Worm (Caenorhabditis elegans): ENCODE data around the gene col-91.

DNA sequence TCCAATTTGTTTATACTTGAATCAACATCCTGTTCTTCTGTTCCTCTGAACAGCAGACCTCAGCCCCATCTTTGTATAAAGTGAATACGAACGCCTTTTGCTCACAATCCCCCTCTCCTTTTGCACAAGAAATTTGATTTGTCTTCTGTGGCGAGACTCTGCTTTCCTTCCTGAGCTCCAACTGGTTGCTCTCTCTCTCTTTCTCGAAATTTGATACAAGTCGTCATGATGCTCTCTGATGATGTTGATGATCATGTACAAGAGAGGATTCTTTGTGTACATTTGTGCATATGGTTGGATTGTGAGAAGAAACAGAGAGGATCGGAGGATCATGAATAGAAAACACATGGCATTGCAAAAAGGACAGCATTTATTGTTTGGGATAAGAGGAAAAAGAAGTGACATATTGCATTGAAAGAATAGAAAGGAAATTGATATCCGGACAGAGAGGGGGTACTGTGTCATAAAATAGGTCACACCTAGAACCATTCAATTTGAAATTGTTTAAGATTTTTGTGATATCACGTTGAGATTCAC is 37.5 kb upstream of the col-91 start:
- TF ChIP-seq lin-14 (GFP tag; optimal IDR thresholded peaks at IDR 0.05) (no peak), unc-130 (tag; optimal IDR thresholded peaks at IDR 0.05) (no peak), unc-62 (GFP tag; optimal IDR thresholded peaks at IDR 0.05) (no peak), ces-1 (GFP tag; optimal IDR thresholded peaks at IDR 0.05) (no peak), elt-3 (tag; optimal IDR thresholded peaks at IDR 0.05) (no peak)
